Fruit fly (Drosophila melanogaster) ovary, adult (tissue): ENCODE data around the gene CG6576.

Experiments
- CG17801 ChIP-seq: fragments of 200-800 bp; optimal IDR thresholded peaks from 2 replicates; lab custom pipeline; 2019; ENCODE audit warnings: missing biosample characterization, mild to moderate bottlenecking, missing genetic modification characterization, moderate library complexity; ENCODE audit not compliant: partially characterized antibody

Gene CG6576

dm6 chr3L:8755689-8756088 is at the start of gene CG6576:
CG6576 (plus strand) TSS chr3L:8755989.
- TF ChIP-seq CG17801 (GFP tag; lab: Kevin White, UChicago) = no peak

- no peak for TF ChIP-seq CG17801 (GFP tag; lab: Kevin White, UChicago)
These were observed 48.7 kb upstream of the CG6576 start for dm6 chr3L:8707075-8707474.

dm6 chr3L:8707821-8708220 is 48.0 kb upstream of the CG6576 start:
- no peak for TF ChIP-seq CG17801 (GFP tag; lab: Kevin White, UChicago)

- TF ChIP-seq CG17801 (GFP tag; lab: Kevin White, UChicago) = no peak
These were observed 46.9 kb upstream of the CG6576 start for dm6 chr3L:8708856-8709255.

dm6 chr3L:8712913-8713312 is 42.9 kb upstream of the CG6576 start:
- no peak for TF ChIP-seq CG17801 (GFP tag; lab: Kevin White, UChicago)

- TF ChIP-seq CG17801 (GFP tag; lab: Kevin White, UChicago) = no peak
These were observed 39.8 kb upstream of the CG6576 start for dm6 chr3L:8716013-8716412.

dm6 chr3L:8718602-8719001 is 37.2 kb upstream of the CG6576 start:
- TF ChIP-seq CG17801 (GFP tag; lab: Kevin White, UChicago) = no peak

- no peak for TF ChIP-seq CG17801 (GFP tag; lab: Kevin White, UChicago)
These were observed 35.7 kb upstream of the CG6576 start, which contains the start of gene SrpRbeta for dm6 chr3L:8719990-8720559. SrpRbeta (minus strand) TSS chr3L:8720225.

- TF ChIP-seq CG17801 (GFP tag; lab: Kevin White, UChicago) = no peak
These were observed 34.6 kb upstream of the CG6576 start, which contains the start of the genes CG32022 and CG6511 for dm6 chr3L:8721145-8721544. CG32022 (minus strand) TSS chr3L:8721272. CG6511 (plus strand) TSS chr3L:8721324.

- no peak for TF ChIP-seq CG17801 (GFP tag; lab: Kevin White, UChicago)
These were observed 30.5 kb upstream of the CG6576 start for dm6 chr3L:8725252-8725651.

- no peak for TF ChIP-seq CG17801 (GFP tag; lab: Kevin White, UChicago)
These were observed 30.1 kb upstream of the CG6576 start, which contains the start of gene CG43965 for dm6 chr3L:8725674-8726073. CG43965 (minus strand) TSS chr3L:8725774.

- no peak for TF ChIP-seq CG17801 (GFP tag; lab: Kevin White, UChicago)
These were observed 29.4 kb upstream of the CG6576 start, which contains the start of gene Cp18 for dm6 chr3L:8726317-8726841. Cp18 (plus strand) TSS chr3L:8726791.

- TF ChIP-seq CG17801 (GFP tag; lab: Kevin White, UChicago) = no peak
These were observed 27.6 kb upstream of the CG6576 start, which contains the start of gene Cp15 for dm6 chr3L:8728181-8728580. Cp15 (plus strand) TSS chr3L:8728481.

- no peak for TF ChIP-seq CG17801 (GFP tag; lab: Kevin White, UChicago)
These were observed 26.2 kb upstream of the CG6576 start, which contains the start of gene Cp19 for dm6 chr3L:8729565-8729964. Cp19 (plus strand) TSS chr3L:8729865.

dm6 chr3L:8731494-8731994 is 24.2 kb upstream of the CG6576 start, which contains the start of gene Cp16:
Cp16 (plus strand) TSS chr3L:8731944.
- no peak for TF ChIP-seq CG17801 (GFP tag; lab: Kevin White, UChicago)

- TF ChIP-seq CG17801 (GFP tag; lab: Kevin White, UChicago) = no peak
These were observed 14.7 kb upstream of the CG6576 start for dm6 chr3L:8741051-8741468.
